Worm (Caenorhabditis elegans): ENCODE data around the gene K08D8.12.
A peak's percentile ranks its signal among the peaks of the same experiment; 100 is the strongest.

Gene K08D8.12

ce11 chrIV:12914532-12915019, 21.3 kb downstream of the K08D8.12 start, which contains the start of gene irg-6:
Gene irg-6 (minus strand): TSS chrIV:12914969.
- TF ChIP-seq F26F4.8 (GFP tag; conservative IDR thresholded peaks at IDR 0.05) (no peak), pha-4 (GFP tag; IDR thresholded peaks at IDR 0.05) (no peak), pha-4 (tag; optimal IDR thresholded peaks at IDR 0.05) (no peak), T20F7.1 (GFP tag; optimal IDR thresholded peaks at IDR 0.05) (no peak), unc-62 (GFP tag; optimal IDR thresholded peaks at IDR 0.05 in 1 of 2) (peak in 1 of 2 experiments; percentile 97), unc-62 (tag; optimal IDR thresholded peaks at IDR 0.05) (no peak), egl-27 (tag; optimal IDR thresholded peaks at IDR 0.05) (no peak)

ce11 chrIV:12915479-12915878, 22.2 kb downstream of the K08D8.12 start, which contains the start of gene srz-15:
Gene srz-15 (plus strand): TSS chrIV:12915779.
- TF ChIP-seq arid-1 (GFP tag; conservative IDR thresholded peaks at IDR 0.05): no peak
- no peak for TF ChIP-seq fos-1 (tag; optimal IDR thresholded peaks at IDR 0.05)
- TF ChIP-seq dpl-1 (GFP tag; optimal IDR thresholded peaks at IDR 0.05): no peak
- TF ChIP-seq nhr-25 (tag; optimal IDR thresholded peaks at IDR 0.05; ENCODE audit: borderline replicate concordance, insufficient read depth): no peak
- no peak for TF ChIP-seq rbr-2 (tag; optimal IDR thresholded peaks at IDR 0.05)
- TF ChIP-seq zfp-3 (GFP tag; conservative IDR thresholded peaks at IDR 0.05): no peak
- no peak for TF ChIP-seq nhr-76 (tag; optimal IDR thresholded peaks at IDR 0.05)
- no peak for TF ChIP-seq ces-1 (GFP tag; optimal IDR thresholded peaks at IDR 0.05)
- no peak for TF ChIP-seq mdt-29 (GFP tag; IDR thresholded peaks at IDR 0.05)
- no peak for TF ChIP-seq hif-1 (tag; optimal IDR thresholded peaks at IDR 0.05)
- no peak for TF ChIP-seq lsy-2 (tag; optimal IDR thresholded peaks at IDR 0.05)
- no peak for TF ChIP-seq F44E2.7 (GFP tag; IDR thresholded peaks at IDR 0.05)

- TF ChIP-seq nhr-28 (tag; optimal IDR thresholded peaks at IDR 0.05): no peak
- TF ChIP-seq ceh-32 (tag; optimal IDR thresholded peaks at IDR 0.05; ENCODE audit: poor library complexity): no peak
- TF ChIP-seq lin-13 (GFP tag; optimal IDR thresholded peaks at IDR 0.05): no peak
- TF ChIP-seq ztf-11 (tag; optimal IDR thresholded peaks at IDR 0.05): no peak
- no peak for TF ChIP-seq nhr-48 (tag; optimal IDR thresholded peaks at IDR 0.05)
- TF ChIP-seq ZK546.5 (tag; optimal IDR thresholded peaks at IDR 0.05): no peak
- TF ChIP-seq ceh-20 (GFP tag; IDR thresholded peaks at IDR 0.05): no peak
- no peak for TF ChIP-seq ceh-82 (tag; optimal IDR thresholded peaks at IDR 0.05)
- no peak for TF ChIP-seq hif-1 (tag; optimal IDR thresholded peaks at IDR 0.05)
- no peak for TF ChIP-seq set-16 (GFP tag; IDR thresholded peaks at IDR 0.05)
- TF ChIP-seq Y48G9A.11 (GFP tag; IDR thresholded peaks at IDR 0.05): no peak
- TF ChIP-seq lsy-2 (tag; optimal IDR thresholded peaks at IDR 0.05): no peak
- TF ChIP-seq spr-3 (GFP tag; optimal IDR thresholded peaks at IDR 0.05): no peak
- no peak for TF ChIP-seq lin-15B (tag; optimal IDR thresholded peaks at IDR 0.05)
- no peak for TF ChIP-seq D1046.2 (GFP tag; IDR thresholded peaks at IDR 0.05)
- no peak for TF ChIP-seq daf-16 (GFP tag; optimal IDR thresholded peaks at IDR 0.05)
- TF ChIP-seq daf-16 (tag; optimal IDR thresholded peaks at IDR 0.05): no peak
- TF ChIP-seq lin-38 (GFP tag; IDR thresholded peaks at IDR 0.05): no peak
Measured at ce11 chrIV:12918256-12918655, 25.0 kb downstream of the K08D8.12 start, which contains the start of gene C32H11.3. Gene C32H11.3 (plus strand): TSS chrIV:12918556.

- TF ChIP-seq ceh-82 (tag; optimal IDR thresholded peaks at IDR 0.05) (no peak), daf-16 (GFP tag; optimal IDR thresholded peaks at IDR 0.05) (no peak), daf-16 (tag; optimal IDR thresholded peaks at IDR 0.05) (peak; percentile 34), dmd-6 (GFP tag; IDR thresholded peaks at IDR 0.05) (peak; percentile 69), pqm-1 (tag; optimal IDR thresholded peaks at IDR 0.05) (peak; percentile 25), spr-1 (tag; optimal IDR thresholded peaks at IDR 0.05) (no peak), unc-62 (GFP tag; optimal IDR thresholded peaks at IDR 0.05 in 1 of 2) (peak in 1 of 2 experiments; percentile 22), unc-62 (tag; optimal IDR thresholded peaks at IDR 0.05) (no peak), nhr-28 (tag; optimal IDR thresholded peaks at IDR 0.05) (peak; percentile 66), egl-43 (GFP tag; IDR thresholded peaks at IDR 0.05) (no peak)
Measured at ce11 chrIV:12920553-12920952, 27.3 kb downstream of the K08D8.12 start.
